Fruit fly (Drosophila melanogaster): ENCODE data around the gene Cp38.

Cp38 gene

DNA sequence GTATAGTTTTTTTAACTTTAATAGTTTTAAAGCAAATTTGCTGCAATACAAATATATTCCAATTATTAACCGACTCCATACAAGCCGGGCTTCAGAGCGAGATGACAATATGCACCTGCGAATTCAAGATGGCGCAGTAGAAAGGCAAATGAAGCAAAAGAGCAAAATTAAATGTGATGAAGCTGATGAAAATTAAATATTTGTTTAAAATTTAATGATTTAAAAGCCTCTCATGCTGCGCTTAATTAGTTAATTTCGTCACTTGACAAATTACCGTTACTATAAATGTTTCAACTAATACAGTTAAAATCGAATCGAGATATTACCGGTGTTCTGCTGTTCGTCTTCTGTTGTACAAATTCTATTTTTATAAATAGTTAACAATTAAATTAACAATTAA is 7.4 kb downstream of the Cp38 start, which contains the start of gene CG33181:
Gene CG33181, plus strand, starts transcription at position 301 of the 400 bp plus-strand sequence.
- TF ChIP-seq CG17801 (GFP tag; optimal IDR thresholded peaks at IDR 0.05; ENCODE audit: partially characterized antibody): no peak

DNA sequence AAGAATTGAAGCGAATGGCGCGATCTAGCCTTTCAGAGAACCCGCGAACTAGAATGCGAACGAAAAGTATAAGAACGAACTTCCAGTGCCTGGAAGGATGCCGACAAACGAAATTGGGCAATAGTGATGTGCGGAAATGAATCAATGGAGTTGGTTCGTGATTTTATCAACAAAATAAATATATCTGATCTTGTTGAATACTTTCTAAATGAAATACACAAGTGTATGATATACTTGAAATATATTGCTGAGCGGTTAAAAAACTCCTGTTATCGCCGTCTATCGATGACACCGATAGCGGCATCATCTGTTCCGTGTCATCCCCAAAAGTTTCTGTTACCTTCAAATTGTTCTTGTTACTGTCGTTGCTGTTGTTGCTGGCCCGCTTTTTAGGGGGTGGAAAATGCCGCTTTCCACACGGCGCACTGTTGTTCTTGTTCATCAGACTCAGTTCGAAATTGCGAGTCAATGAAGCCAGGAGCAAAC is 7.9 kb downstream of the Cp38 start, which contains the start of gene otu:
Gene otu, minus strand, starts transcription at position 51 of the 486 bp plus-strand sequence.
- TF ChIP-seq CG17801 (GFP tag; optimal IDR thresholded peaks at IDR 0.05; ENCODE audit: partially characterized antibody): no peak

DNA sequence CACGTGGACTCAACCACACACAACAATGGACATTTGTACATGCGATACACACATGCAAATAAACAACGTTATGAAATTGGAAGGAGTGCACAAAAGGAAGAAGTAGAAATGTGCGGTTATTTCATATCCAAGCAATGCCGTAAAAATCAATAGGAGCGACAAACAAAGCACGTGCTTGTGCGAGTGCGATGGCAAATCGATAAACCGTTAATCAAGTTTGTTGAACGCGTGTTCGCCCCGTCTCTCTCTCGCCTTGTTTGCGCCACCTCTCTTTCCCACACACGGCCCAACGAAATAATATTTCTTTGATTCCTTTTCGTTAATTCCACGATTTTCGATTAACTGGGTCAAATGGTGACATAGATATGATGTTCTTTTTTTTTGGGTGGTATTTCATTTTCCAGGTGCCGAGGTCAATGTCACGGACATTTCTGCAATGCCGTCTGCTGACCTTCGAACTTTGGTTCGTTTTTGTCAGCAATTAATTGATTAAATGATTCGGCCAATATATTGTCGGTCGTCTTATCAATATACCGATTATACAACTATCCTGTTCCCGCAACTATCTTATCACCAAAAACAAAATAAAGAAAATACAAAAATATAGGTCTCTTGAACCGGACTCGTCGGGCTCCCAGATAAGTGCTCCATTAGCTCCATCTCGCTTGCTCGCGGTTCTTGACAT is 8.8 kb downstream of the Cp38 start:
- TF ChIP-seq CG17801 (GFP tag; optimal IDR thresholded peaks at IDR 0.05; ENCODE audit: partially characterized antibody): no peak

DNA sequence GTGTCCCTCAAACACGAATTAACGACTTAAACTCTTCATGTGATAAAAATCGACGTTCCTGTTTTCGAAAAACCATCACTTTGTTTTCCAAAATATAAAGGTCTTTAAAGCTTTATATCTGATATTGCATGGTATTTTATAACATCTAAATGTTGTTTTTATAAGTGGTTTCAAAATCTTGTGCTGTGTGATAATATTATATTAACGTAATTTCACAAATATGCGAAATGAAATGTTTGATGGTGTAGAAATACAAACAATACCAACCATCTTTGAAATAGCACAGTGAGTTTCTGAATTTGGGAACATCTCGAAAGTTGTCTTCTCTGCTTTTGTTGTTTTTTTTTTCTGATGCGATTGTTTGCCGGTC is 9.3 kb downstream of the Cp38 start:
- no peak for TF ChIP-seq CG17801 (GFP tag; optimal IDR thresholded peaks at IDR 0.05; ENCODE audit: partially characterized antibody)

DNA sequence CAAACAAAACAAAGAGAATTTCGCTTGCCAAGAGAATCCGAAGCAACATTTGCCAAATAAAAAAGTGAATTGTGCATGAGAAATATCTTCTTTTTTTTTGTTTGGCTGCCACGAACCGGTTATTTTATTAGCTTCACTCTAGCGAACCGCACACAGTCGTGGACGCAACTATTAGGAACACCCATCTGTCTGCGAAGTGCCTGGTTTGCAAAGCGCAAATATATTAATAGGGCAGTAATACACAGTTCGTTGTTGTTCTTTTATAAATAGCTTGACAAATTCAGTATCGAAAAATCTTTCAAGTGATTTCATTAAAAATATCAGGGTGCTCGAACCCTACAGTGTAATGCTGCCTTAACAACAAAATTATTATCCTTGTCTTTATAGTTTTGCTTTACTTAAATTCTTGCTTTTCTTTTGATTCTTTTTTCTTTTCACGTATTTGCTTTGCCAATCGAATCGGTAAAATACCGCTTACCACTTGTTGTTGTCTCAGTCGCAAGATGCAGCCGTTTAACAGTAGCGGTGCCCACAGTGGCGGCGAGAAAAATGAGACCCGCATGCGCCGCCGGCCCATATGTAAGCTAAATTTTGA is 9.9 kb downstream of the Cp38 start:
- TF ChIP-seq CG17801 (GFP tag; optimal IDR thresholded peaks at IDR 0.05; ENCODE audit: partially characterized antibody): no peak

DNA sequence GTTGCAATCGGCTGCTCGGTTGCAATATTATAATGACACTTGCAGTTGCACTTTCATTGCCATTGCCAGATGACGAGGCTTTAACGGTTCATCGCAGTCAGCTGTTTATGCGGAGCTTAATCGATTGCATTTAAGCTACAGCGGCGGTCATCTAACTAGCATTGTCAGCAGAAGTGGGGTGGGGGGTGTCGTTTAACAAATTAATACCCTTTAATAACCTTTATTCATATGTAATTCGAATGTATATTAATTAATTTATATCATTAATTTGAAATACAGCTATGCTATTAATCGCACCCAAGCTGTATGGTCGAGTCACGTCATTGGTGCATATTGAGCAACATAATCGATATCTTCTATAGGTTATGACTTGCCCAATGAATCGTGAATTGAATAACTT is 11.2 kb downstream of the Cp38 start:
- TF ChIP-seq CG17801 (GFP tag; optimal IDR thresholded peaks at IDR 0.05; ENCODE audit: partially characterized antibody): no peak

DNA sequence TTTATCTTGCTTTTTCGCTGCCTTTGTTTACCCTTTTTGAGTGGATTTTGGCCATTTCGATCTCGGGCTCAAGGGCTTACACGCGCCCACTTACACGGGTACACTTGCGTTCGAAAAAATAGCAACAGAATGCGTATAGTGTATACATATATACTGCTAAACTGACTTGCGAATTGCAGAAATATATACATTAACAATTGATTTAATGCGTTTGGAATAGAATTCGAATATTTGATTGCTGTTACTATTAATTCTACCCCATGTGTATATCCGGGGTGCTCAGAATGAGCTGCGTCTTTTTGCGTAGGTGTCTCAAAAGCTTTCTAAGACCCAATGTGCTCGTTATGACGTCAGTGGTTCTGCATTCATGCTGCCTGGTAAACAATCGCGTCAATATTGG is 11.8 kb downstream of the Cp38 start:
- no peak for TF ChIP-seq CG17801 (GFP tag; optimal IDR thresholded peaks at IDR 0.05; ENCODE audit: partially characterized antibody)

DNA sequence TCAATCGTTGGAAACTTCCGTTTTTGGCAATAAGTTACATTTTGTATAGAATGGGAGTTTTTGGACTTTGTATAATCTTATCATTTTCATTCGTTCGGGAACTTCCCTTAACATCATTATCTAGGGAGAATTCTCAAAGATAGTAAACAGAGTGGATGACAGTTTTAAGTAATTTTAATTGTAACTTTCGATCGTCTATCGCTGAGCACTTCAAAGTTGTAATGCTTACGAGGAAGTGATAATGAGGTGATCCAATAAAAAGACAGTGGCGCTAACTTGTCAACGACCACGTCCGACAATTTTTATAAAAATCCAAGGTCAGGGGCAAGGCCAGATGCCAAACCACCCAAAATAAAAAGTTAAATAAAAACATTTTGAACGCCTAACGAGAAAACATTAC is 14.7 kb downstream of the Cp38 start:
- no peak for TF ChIP-seq CG17801 (GFP tag; optimal IDR thresholded peaks at IDR 0.05; ENCODE audit: partially characterized antibody)

DNA sequence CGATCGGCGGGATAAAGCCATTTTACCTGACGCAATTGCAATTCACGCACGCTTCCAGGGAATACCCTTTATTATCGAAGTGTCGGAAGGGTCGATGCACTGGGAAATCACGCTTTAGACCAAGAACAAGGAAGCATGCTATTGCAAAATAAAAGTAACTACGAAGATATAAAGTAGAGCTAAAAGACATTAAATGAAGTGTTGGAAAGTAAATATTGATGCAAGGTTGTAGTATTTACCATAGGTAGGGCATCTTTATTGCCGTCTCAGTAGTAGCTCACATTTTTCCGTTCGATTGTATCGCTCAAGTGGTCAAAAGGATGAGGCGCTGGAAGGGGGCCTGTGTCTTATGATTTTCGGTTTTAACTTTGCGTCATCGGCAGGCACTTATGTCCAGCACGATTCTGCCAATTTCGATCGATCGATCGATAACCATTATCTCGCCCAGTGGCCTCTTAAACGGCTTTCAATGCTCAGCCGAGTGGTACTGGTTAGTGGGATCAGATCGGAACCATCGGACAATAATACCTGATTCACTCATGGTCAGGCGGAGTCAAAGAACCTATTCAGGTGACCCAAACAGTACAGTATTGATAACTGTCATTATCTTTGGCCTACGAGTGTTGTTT is 16.1 kb downstream of the Cp38 start:
- TF ChIP-seq CG17801 (GFP tag; optimal IDR thresholded peaks at IDR 0.05; ENCODE audit: partially characterized antibody): no peak

DNA sequence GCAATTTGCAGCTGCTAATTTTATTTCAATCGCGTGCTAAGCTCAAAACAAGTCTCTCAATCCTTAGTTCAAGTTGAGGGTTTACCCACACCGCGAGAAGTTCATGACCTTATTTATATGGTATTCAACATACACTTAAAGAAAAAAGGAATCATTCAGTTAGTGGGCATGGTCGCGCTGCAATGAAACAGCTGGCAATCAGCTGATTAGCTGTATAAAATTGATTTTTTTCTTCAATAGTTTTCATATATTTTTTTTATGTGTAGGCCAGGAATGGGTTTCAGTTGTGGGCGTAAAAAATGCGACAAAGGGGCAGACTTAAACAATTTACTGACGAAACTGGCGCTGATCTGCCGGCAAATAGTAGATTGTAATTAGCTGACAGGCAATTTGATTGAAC is 17.5 kb downstream of the Cp38 start:
- TF ChIP-seq CG17801 (GFP tag; optimal IDR thresholded peaks at IDR 0.05; ENCODE audit: partially characterized antibody): no peak

DNA sequence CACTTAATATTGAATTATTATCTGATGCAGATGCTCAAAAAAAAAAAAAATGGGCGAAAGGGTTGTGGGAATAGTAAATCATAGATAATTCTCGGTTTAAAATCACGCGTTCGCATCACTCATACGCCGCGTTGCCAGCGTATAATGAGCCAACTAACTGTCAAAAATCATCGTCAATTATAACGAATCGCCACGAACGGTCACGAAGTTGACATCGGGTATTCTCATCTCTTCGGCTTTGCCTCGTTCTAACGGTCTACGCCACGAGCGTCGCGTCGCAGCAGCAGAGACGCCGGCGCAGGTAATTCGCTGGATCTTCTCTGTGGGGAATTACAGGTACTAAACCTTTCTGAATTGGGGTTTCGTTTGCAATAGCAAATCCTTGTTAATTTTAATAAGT is 19.7 kb downstream of the Cp38 start:
- TF ChIP-seq CG17801 (GFP tag; optimal IDR thresholded peaks at IDR 0.05; ENCODE audit: partially characterized antibody): no peak

DNA sequence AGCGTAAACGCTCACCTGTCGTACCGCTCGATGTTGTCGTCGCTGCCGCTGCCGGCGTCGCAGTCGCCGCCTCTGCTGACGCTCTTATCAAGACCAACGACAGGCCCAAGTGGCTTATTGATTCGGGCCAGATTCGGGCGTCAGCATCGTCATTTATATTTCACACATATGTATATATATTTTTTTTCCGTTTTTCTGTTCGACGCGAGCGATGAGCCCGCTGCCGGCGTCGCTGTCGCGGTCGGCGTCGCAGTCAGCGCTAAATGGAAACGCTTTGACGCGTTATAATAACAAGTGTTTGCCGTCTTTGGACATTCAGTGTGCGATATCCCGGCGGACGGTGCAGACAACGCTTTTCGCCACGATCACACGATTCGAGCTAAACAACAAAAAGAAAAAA is 20.4 kb downstream of the Cp38 start:
- no peak for TF ChIP-seq CG17801 (GFP tag; optimal IDR thresholded peaks at IDR 0.05; ENCODE audit: partially characterized antibody)

DNA sequence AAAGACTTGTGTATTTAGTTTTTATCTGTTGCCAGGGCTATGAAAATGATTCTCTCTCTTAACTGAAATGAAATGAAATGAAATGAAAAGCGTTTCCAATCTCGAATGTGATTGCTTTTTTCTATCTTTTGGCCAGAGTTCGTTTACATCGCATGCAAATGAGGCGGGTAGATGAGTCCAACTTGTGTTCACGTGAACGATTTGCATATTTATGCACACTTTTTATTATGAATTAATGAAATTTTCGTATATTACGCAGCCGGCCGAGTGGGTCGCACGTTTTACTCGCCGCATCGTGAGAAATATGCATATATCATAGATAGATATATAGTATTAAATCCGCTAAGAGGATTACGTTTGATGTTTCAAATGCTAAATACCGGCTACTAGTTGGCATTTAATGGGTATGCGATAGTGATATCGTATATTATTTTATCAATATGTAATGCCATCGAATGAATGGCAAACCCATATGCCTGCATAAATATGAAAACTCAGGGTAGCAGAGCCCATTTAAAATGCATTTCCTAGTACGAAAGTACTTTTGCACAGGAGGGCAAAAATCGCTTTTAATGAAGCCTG is 23.5 kb downstream of the Cp38 start:
- TF ChIP-seq CG17801 (GFP tag; optimal IDR thresholded peaks at IDR 0.05; ENCODE audit: partially characterized antibody): no peak

DNA sequence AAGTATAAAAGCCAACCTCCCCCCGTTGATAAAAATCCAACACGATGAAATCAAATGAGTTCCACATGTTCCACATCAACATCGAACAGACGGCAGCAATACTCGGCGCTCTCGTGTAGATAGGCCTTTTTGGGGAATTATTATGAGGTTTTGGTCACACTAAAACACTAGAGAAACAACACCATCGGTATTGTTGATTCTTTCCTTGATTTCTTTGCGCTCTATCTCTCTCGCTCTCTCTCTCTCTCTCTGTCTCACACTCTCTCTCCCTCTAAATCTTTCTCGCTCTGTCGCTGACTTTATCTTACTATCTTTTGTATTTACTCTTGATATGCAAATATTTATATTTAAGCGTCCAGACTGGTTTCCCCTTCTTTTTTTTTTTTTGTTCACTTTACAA is 29.1 kb downstream of the Cp38 start:
- TF ChIP-seq CG17801 (GFP tag; optimal IDR thresholded peaks at IDR 0.05; ENCODE audit: partially characterized antibody): no peak

DNA sequence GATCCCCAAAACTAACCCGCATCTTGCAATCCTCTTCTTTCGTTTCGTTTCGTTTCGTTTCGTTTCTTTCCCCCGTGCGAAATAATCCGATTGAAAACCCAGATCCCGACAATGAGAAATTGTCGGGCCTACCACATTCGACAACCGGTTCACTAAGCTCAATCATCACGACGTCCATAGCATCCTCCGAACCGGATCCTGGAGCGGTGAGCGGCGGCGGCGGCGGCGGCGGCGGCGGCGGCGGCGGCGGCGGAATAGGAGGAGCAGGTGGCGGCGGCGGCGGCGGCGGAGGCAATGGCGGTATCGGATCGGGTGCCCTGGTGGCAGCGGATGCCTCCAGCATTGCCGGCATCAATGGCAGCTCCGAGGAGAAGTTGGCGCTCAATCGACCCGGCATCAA is 30.6 kb downstream of the Cp38 start:
- TF ChIP-seq CG17801 (GFP tag; optimal IDR thresholded peaks at IDR 0.05; ENCODE audit: partially characterized antibody): no peak

Data from ovary, adult (tissue).